Fruit fly (Drosophila melanogaster) whole organism, embryonic: Measurements from ENCODE around the gene scrt.
A peak's percentile ranks its signal among the peaks of the same experiment; 100 is the strongest.

Source experiments
- ATbp ChIP-seq: fragments of 200-800 bp; sonication (Bioruptor generic); optimal IDR thresholded peaks from 2 replicates; lab custom pipeline; 2017; ENCODE audit warnings: missing biosample characterization, mild to moderate bottlenecking, missing genetic modification characterization, missing genetic modification reagents
- BtbVII ChIP-seq: fragments of 200-800 bp; sonication (Bioruptor generic); optimal IDR thresholded peaks from 3 replicates; lab custom pipeline; 2017; ENCODE audit warnings: missing biosample characterization, mild to moderate bottlenecking, missing genetic modification characterization
- CG10366 ChIP-seq: fragments of 200-800 bp; sonication (Bioruptor generic); IDR thresholded peaks from 2 replicates; pipeline ENCODE4 v1.3.6; 2022; ENCODE audit warnings: missing biosample characterization, missing genetic modification characterization
- CG10979 ChIP-seq: fragments of 200-800 bp; sonication (Bioruptor generic); optimal IDR thresholded peaks from 2 replicates; lab custom pipeline; 2018; ENCODE audit warnings: missing biosample characterization, mild to moderate bottlenecking, missing genetic modification characterization, moderate library complexity
- CG12942 ChIP-seq: fragments of 200-800 bp; sonication (Bioruptor generic); optimal IDR thresholded peaks from 3 replicates; lab custom pipeline; 2016; ENCODE audit warnings: missing biosample characterization, missing genetic modification characterization
- CG15269 ChIP-seq: fragments of 200-800 bp; sonication (Bioruptor generic); optimal IDR thresholded peaks from 2 replicates; lab custom pipeline; 2018; ENCODE audit warnings: missing biosample characterization, mild to moderate bottlenecking, missing genetic modification characterization, moderate library complexity
- CG1602 ChIP-seq: fragments of 200-800 bp; sonication (Bioruptor generic); optimal IDR thresholded peaks from 3 replicates; lab custom pipeline; 2016; ENCODE audit warnings: missing biosample characterization, missing genetic modification characterization
- CG17385 ChIP-seq: fragments of 200-800 bp; sonication (Bioruptor generic); optimal IDR thresholded peaks from 3 replicates; lab custom pipeline; 2018; ENCODE audit warnings: missing biosample characterization, mild to moderate bottlenecking, missing genetic modification characterization
- CG17568 ChIP-seq: fragments of 200-800 bp; sonication (Bioruptor generic); optimal IDR thresholded peaks from 2 replicates; lab custom pipeline; 2018; ENCODE audit warnings: missing biosample characterization, mild to moderate bottlenecking, missing genetic modification characterization, moderate library complexity
- CG3995 ChIP-seq: fragments of 200-800 bp; sonication (Bioruptor generic); optimal IDR thresholded peaks from 3 replicates; lab custom pipeline; 2016; ENCODE audit warnings: missing biosample characterization, missing genetic modification characterization
- CG42726 ChIP-seq: fragments of 200-800 bp; sonication (Bioruptor generic); IDR thresholded peaks from 2 replicates; pipeline ENCODE4 v1.3.6; 2022; ENCODE audit warnings: missing biosample characterization, missing genetic modification characterization; ENCODE audit not compliant: partially characterized antibody
- CG4282 ChIP-seq: fragments of 200-800 bp; sonication (Bioruptor generic); optimal IDR thresholded peaks from 2 replicates; lab custom pipeline; 2016; ENCODE audit warnings: missing biosample characterization, missing genetic modification characterization
- CG5953 ChIP-seq: fragments of 200-800 bp; sonication (Bioruptor generic); IDR thresholded peaks from 2 replicates; pipeline ENCODE4 v1.3.6; 2022; ENCODE audit warnings: missing biosample characterization, missing genetic modification characterization
- CG6765 ChIP-seq: fragments of 200-800 bp; sonication (Bioruptor generic); optimal IDR thresholded peaks from 3 replicates; lab custom pipeline; 2017; ENCODE audit warnings: missing biosample characterization, mild to moderate bottlenecking, missing genetic modification characterization
- Camta ChIP-seq: fragments of 200-800 bp; sonication (Bioruptor generic); optimal IDR thresholded peaks from 2 replicates; lab custom pipeline; 2016; ENCODE audit warnings: missing biosample characterization, missing genetic modification characterization
- Dad ChIP-seq: fragments of 200-800 bp; sonication (Bioruptor generic); optimal IDR thresholded peaks from 3 replicates; lab custom pipeline; 2016; ENCODE audit warnings: missing biosample characterization, missing genetic modification characterization
- Dbx ChIP-seq: fragments of 200-800 bp; sonication (Bioruptor generic); IDR thresholded peaks from 3 replicates; pipeline ENCODE4 v1.3.6; 2022; ENCODE audit warnings: missing biosample characterization, missing genetic modification characterization
- Doc3 ChIP-seq: fragments of 200-800 bp; sonication (Bioruptor generic); IDR thresholded peaks from 3 replicates; pipeline ENCODE4 v1.3.6; 2022; ENCODE audit warnings: missing biosample characterization, missing genetic modification characterization; ENCODE audit not compliant: partially characterized antibody
- E2f2 ChIP-seq: fragments of 200-800 bp; sonication (Bioruptor generic); IDR thresholded peaks from 2 replicates; pipeline ENCODE4 v1.3.6; 2022; ENCODE audit warnings: missing biosample characterization, missing genetic modification characterization
- Eip74EF ChIP-seq, 2 experiments: fragments of 200-800 bp in 1 of 2; fragments of >200 bp in 1 of 2; sonication (Bioruptor generic) in 1 of 2; optimal IDR thresholded peaks; 2 replicates each; lab custom pipeline; 2017 to 2019; ENCODE audit warnings: missing biosample characterization in 2 of 2, missing genetic modification characterization in 2 of 2, mild to moderate bottlenecking in 1 of 2, moderate library complexity in 1 of 2
- Hand ChIP-seq: fragments of 200-800 bp; sonication (Bioruptor generic); optimal IDR thresholded peaks from 2 replicates; lab custom pipeline; 2017; ENCODE audit warnings: mild to moderate bottlenecking, missing biosample characterization, missing genetic modification reagents, missing genetic modification characterization
- Hr78 ChIP-seq, 2 experiments: fragments of 200-800 bp in 1 of 2; fragments of >200 bp in 1 of 2; sonication (Bioruptor generic) in 1 of 2; optimal IDR thresholded peaks; 2 replicates each; lab custom pipeline; 2017 to 2019; ENCODE audit warnings: missing biosample characterization in 2 of 2, missing genetic modification characterization in 2 of 2, mild to moderate bottlenecking in 1 of 2, moderate library complexity in 1 of 2
- Hsf ChIP-seq: fragments of 200-800 bp; sonication (Bioruptor generic); optimal IDR thresholded peaks from 3 replicates; lab custom pipeline; 2016; ENCODE audit warnings: missing biosample characterization, missing genetic modification characterization
- Lim3 ChIP-seq: fragments of 200-800 bp; sonication (Bioruptor generic); IDR thresholded peaks from 2 replicates; pipeline ENCODE4 v1.3.6; 2022; ENCODE audit warnings: missing biosample characterization, missing genetic modification characterization
- Rfx ChIP-seq: fragments of 200-800 bp; sonication (Bioruptor generic); IDR thresholded peaks from 2 replicates; pipeline ENCODE4 v1.3.6; 2022; ENCODE audit warnings: missing biosample characterization, missing genetic modification characterization
- Sox100B ChIP-seq: fragments of 200-800 bp; sonication (Bioruptor generic); optimal IDR thresholded peaks from 3 replicates; lab custom pipeline; 2018; ENCODE audit warnings: missing biosample characterization, mild to moderate bottlenecking, missing genetic modification characterization
- Stat92E ChIP-seq, 3 experiments: fragments of >200 bp in 2 of 3; fragments of 200-800 bp in 1 of 3; sonication (Bioruptor generic) in 1 of 3; optimal IDR thresholded peaks; 2 replicates each; lab custom pipeline; 2017 to 2019; ENCODE audit warnings: missing biosample characterization in 3 of 3, missing genetic modification characterization in 3 of 3, mild to moderate bottlenecking in 1 of 3, moderate library complexity in 1 of 3
- Tbp ChIP-seq: fragments of >200 bp; optimal IDR thresholded peaks from 2 replicates; lab custom pipeline; 2018; ENCODE audit warnings: missing biosample characterization, missing genetic modification characterization
- Trl ChIP-seq, 3 experiments: fragments of >200 bp in 2 of 3; fragments of 200-800 bp in 1 of 3; sonication (Bioruptor generic) in 1 of 3; optimal IDR thresholded peaks; 2 replicates in 1 of 3; 3 replicates in 2 of 3; lab custom pipeline; 2016 to 2017; ENCODE audit warnings: missing biosample characterization in 1 of 3, missing genetic modification characterization in 1 of 3
- bcd ChIP-seq: fragments of 200-800 bp; sonication (Bioruptor generic); optimal IDR thresholded peaks from 2 replicates; lab custom pipeline; 2017; ENCODE audit warnings: missing biosample characterization, mild to moderate bottlenecking, missing genetic modification characterization
- btn ChIP-seq: fragments of 200-800 bp; sonication (Bioruptor generic); optimal IDR thresholded peaks from 2 replicates; lab custom pipeline; 2016; ENCODE audit warnings: missing biosample characterization, missing genetic modification characterization
- chn ChIP-seq: fragments of 200-800 bp; sonication (Bioruptor generic); optimal IDR thresholded peaks from 2 replicates; lab custom pipeline; 2016; ENCODE audit warnings: missing biosample characterization, missing genetic modification characterization
- fd96Cb ChIP-seq: fragments of 200-800 bp; sonication (Bioruptor generic); optimal IDR thresholded peaks from 2 replicates; lab custom pipeline; 2018; ENCODE audit warnings: missing biosample characterization, mild to moderate bottlenecking, missing genetic modification characterization, moderate library complexity
- fu2 ChIP-seq: fragments of 200-800 bp; sonication (Bioruptor generic); optimal IDR thresholded peaks from 2 replicates; lab custom pipeline; 2016; ENCODE audit warnings: missing biosample characterization, missing genetic modification characterization
- grn ChIP-seq: fragments of 200-800 bp; sonication (Bioruptor generic); optimal IDR thresholded peaks from 3 replicates; lab custom pipeline; 2017; ENCODE audit warnings: missing biosample characterization, missing genetic modification characterization
- gt ChIP-seq: fragments of 200-800 bp; sonication (Bioruptor generic); IDR thresholded peaks from 2 replicates; pipeline ENCODE4 v1.3.6; 2022; ENCODE audit warnings: missing biosample characterization, missing genetic modification characterization
- hb ChIP-seq: fragments of 200-800 bp; sonication (Bioruptor generic); IDR thresholded peaks from 3 replicates; pipeline ENCODE4 v1.3.6; 2022; ENCODE audit warnings: missing biosample characterization, missing genetic modification characterization; ENCODE audit not compliant: partially characterized antibody
- kah ChIP-seq: fragments of 200-800 bp; sonication (Bioruptor generic); optimal IDR thresholded peaks from 2 replicates; lab custom pipeline; 2018; ENCODE audit warnings: missing biosample characterization, mild to moderate bottlenecking, missing genetic modification characterization
- kay ChIP-seq: fragments of 200-800 bp; sonication (Bioruptor generic); optimal IDR thresholded peaks from 2 replicates; lab custom pipeline; 2016; ENCODE audit warnings: missing biosample characterization, missing genetic modification characterization
- kni ChIP-seq: fragments of 200-800 bp; sonication (Bioruptor generic); optimal IDR thresholded peaks from 3 replicates; lab custom pipeline; 2017; ENCODE audit warnings: mild to moderate bottlenecking, missing biosample characterization, missing genetic modification reagents, missing genetic modification characterization
- luna ChIP-seq: fragments of 200-800 bp; sonication (Bioruptor generic); optimal IDR thresholded peaks from 2 replicates; lab custom pipeline; 2016; ENCODE audit warnings: missing biosample characterization, missing genetic modification characterization
- oc ChIP-seq: fragments of 200-800 bp; sonication (Bioruptor generic); optimal IDR thresholded peaks from 2 replicates; lab custom pipeline; 2018; ENCODE audit warnings: missing biosample characterization, mild to moderate bottlenecking, missing genetic modification characterization, moderate library complexity
- peb ChIP-seq: fragments of 200-800 bp; sonication (Bioruptor generic); IDR thresholded peaks from 2 replicates; pipeline ENCODE4 v1.3.6; 2022; ENCODE audit warnings: missing biosample characterization, missing genetic modification characterization
- rib ChIP-seq: fragments of 200-800 bp; sonication (Bioruptor generic); IDR thresholded peaks from 2 replicates; pipeline ENCODE4 v1.3.6; 2022; ENCODE audit warnings: missing biosample characterization, missing genetic modification characterization
- schlank ChIP-seq: fragments of 200-800 bp; sonication (Bioruptor generic); optimal IDR thresholded peaks from 2 replicates; lab custom pipeline; 2018; ENCODE audit warnings: missing biosample characterization, mild to moderate bottlenecking, missing genetic modification characterization
- sens-2 ChIP-seq: fragments of 200-800 bp; sonication (Bioruptor generic); IDR thresholded peaks from 2 replicates; pipeline ENCODE4 v1.3.6; 2022; ENCODE audit warnings: missing biosample characterization, missing genetic modification characterization
- sim ChIP-seq: fragments of 200-800 bp; sonication (Bioruptor generic); IDR thresholded peaks from 2 replicates; pipeline ENCODE4 v1.3.6; 2022; ENCODE audit warnings: missing biosample characterization, missing genetic modification characterization
- so ChIP-seq: fragments of 200-800 bp; sonication (Bioruptor generic); IDR thresholded peaks from 3 replicates; pipeline ENCODE4 v1.3.6; 2022; ENCODE audit warnings: missing biosample characterization, missing genetic modification characterization
- tx ChIP-seq: fragments of 200-800 bp; sonication (Bioruptor generic); optimal IDR thresholded peaks from 2 replicates; lab custom pipeline; 2016; ENCODE audit warnings: missing biosample characterization, missing genetic modification characterization

The scrt gene

DNA sequence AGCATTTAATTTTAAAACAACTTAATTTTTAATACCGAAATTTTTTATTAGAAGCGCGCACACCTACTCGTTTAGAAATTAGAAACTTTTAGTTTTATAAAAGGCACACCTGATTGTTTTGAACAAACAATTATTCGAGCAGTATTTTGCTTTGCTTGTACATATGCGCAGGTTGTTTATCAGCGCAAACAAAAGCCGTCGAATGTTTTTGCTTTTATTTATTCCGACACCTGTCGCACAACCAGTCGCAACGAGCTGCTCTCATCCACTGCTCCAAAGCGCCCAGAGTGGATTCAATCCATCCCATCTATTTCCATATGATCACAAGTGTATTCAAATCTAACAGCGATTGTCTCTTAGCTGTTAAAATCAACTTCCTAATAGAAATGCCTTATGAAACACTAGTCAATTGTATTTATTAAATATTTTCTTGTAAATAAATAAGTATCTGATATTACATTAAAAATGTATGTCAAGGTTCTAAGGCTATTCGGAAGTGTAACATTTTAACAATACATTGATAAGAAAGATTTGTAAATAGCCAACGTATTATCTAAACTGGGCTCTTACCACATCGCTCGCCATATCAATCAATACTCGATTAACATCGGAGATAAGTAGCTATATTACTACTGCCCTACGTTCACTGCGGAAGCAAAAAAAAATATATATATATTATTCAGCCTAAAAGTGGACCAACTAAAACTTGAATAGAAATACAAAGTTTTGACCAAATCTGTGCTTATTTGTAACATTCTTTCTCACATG is 42.2 kb downstream of the scrt start, which contains the start of gene CG11594 (continued):
- TF ChIP-seq kah (GFP tag; lab: Kevin White, UChicago) (no peak), CG10366 (GFP tag; lab: Robert Waterston, UW) (peak; percentile 15; the same call in 1 of the 2 replicates), so (GFP tag; lab: Robert Waterston, UW) (no peak), fd96Cb (tag; lab: Kevin White, UChicago) (no peak), schlank (tag; lab: Kevin White, UChicago) (peak; percentile 44), CG4282 (no peak), Stat92E (GFP tag; optimal IDR thresholded peaks at IDR 0.05; lab: Kevin White, UChicago) (no peak), Hand (GFP tag; lab: Kevin White, UChicago) (no peak), peb (GFP tag; lab: Robert Waterston, UW) (no peak), Sox100B (peak; percentile 12), Lim3 (GFP tag; lab: Robert Waterston, UW) (no peak), fu2 (GFP tag; lab: Kevin White, UChicago) (no peak), Hr78 (GFP tag; optimal IDR thresholded peaks at IDR 0.05; lab: Kevin White, UChicago) (no peak), bcd (GFP tag; lab: Kevin White, UChicago) (peak; percentile 21), sim (GFP tag; lab: Robert Waterston, UW) (no peak), grn (GFP tag; lab: Kevin White, UChicago) (peak; percentile 92), gt (no peak), tx (GFP tag; lab: Kevin White, UChicago) (no peak), CG42726 (GFP tag; lab: Robert Waterston, UW) (no peak), ATbp (peak; percentile 41), chn (GFP tag; lab: Kevin White, UChicago) (no peak), Eip74EF (GFP tag; optimal IDR thresholded peaks at IDR 0.05; lab: Kevin White, UChicago) (peak in 1 of 2 experiments; percentile 54), Tbp (GFP tag; lab: Kevin White, UChicago) (no peak), CG15269 (tag; lab: Kevin White, UChicago) (peak; percentile 39), E2f2 (GFP tag; lab: Robert Waterston, UW) (no peak), Hsf (GFP tag; lab: Kevin White, UChicago) (peak; percentile 2), BtbVII (GFP tag; lab: Kevin White, UChicago) (peak; percentile 68), CG12942 (no peak), btn (no peak), sens-2 (GFP tag; lab: Robert Waterston, UW) (no peak), oc (tag; lab: Kevin White, UChicago) (no peak), CG17385 (GFP tag; lab: Kevin White, UChicago) (no peak), luna (GFP tag; lab: Kevin White, UChicago) (no peak), Camta (GFP tag; lab: Kevin White, UChicago) (no peak), CG6765 (GFP tag; lab: Kevin White, UChicago) (peak; percentile 39), Doc3 (GFP tag; lab: Robert Waterston, UW) (no peak), kni (no peak), Trl (optimal IDR thresholded peaks at IDR 0.05; lab: Kevin White, UChicago) (no peak), Trl (GFP tag; optimal IDR thresholded peaks at IDR 0.05; lab: Kevin White, UChicago) (no peak), rib (GFP tag; lab: Robert Waterston, UW) (no peak), Dad (GFP tag; lab: Kevin White, UChicago) (no peak), CG1602 (no peak), CG10979 (tag; lab: Kevin White, UChicago) (no peak), kay (GFP tag; lab: Kevin White, UChicago) (no peak), CG17568 (GFP tag; lab: Kevin White, UChicago) (no peak), CG3995 (GFP tag; lab: Kevin White, UChicago) (no peak), hb (GFP tag; lab: Robert Waterston, UW) (no peak), CG5953 (GFP tag; lab: Robert Waterston, UW) (no peak), Dbx (GFP tag; lab: Robert Waterston, UW) (peak; percentile 36; the same call in 1 of the 3 replicates), Rfx (GFP tag; lab: Robert Waterston, UW) (peak; percentile 58)
